Worm (Caenorhabditis elegans): ENCODE data around the gene tub-1.

ce11 chrII:8127290-8127689 is 29.5 kb downstream of the tub-1 start:
- TF ChIP-seq ceh-82 (tag; optimal IDR thresholded peaks at IDR 0.05) (no peak), nhr-11 (tag; optimal IDR thresholded peaks at IDR 0.05) (no peak), dmd-8 (GFP tag; IDR thresholded peaks at IDR 0.05) (no peak), skn-1 (tag; optimal IDR thresholded peaks at IDR 0.05) (no peak), unc-62 (GFP tag; optimal IDR thresholded peaks at IDR 0.05 in 1 of 2) (no peak), unc-62 (tag; optimal IDR thresholded peaks at IDR 0.05) (no peak), lin-13 (GFP tag; optimal IDR thresholded peaks at IDR 0.05) (no peak)

Data from whole organism, L4 larva.